Fruit fly (Drosophila melanogaster): ENCODE measurements around the gene mmm.

DNA sequence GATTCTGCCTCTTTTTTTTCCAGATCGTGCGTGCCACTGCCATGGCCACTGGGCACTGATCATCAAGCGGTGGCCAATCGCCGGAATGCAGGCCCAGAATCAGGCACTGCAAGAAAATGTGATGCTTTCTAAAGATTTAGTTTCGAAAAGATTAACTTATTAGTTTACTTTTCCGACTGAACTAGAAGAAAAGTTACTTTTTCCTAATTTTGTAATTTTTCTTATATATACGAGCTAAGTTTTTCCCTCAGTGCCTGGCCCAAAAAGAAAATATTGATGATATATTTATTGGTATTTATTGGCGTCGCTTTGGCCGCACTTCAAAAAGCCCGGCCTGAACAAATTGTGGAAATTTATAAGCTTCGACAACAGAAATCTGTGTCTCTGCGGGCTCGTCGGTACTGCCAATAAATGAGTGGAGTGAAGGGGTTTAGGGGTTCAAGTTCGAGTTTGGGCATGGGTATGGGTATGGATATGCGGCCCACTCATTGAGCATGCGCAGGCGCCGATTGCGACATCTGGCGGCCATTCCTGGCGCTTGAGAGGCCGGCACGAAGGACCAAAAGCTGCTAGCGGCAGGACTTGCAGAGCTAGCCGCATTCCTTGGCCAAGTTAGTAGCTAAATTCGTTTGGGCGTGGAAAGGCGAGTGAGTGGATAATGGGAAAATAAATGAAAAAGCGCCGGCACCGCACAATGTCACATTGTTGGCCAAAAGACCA, 18.0 kb downstream of the mmm start:
- no peak for TF ChIP-seq Myc (optimal IDR thresholded peaks at IDR 0.05)
- no peak for TF ChIP-seq lola (GFP tag; optimal IDR thresholded peaks at IDR 0.05)
- no peak for TF ChIP-seq Hr83 (GFP tag; optimal IDR thresholded peaks at IDR 0.05; ENCODE audit: poor library complexity, severe bottlenecking)
- peak; percentile 72 for TF ChIP-seq HLH106 (tag; optimal IDR thresholded peaks at IDR 0.05)
- TF ChIP-seq Mio (GFP tag; optimal IDR thresholded peaks at IDR 0.05): no peak
- peak; percentile 68 for TF ChIP-seq br (GFP tag; optimal IDR thresholded peaks at IDR 0.05)
- peak; percentile 58 for TF ChIP-seq psq (GFP tag; optimal IDR thresholded peaks at IDR 0.05)

Data from whole organism, wandering third instar larva.